Fruit fly (Drosophila melanogaster) whole organism, embryonic: Measurements from ENCODE around the gene zuc.

Experiments
- Asciz ChIP-seq: fragments of 200-800 bp; sonication (Bioruptor generic); optimal IDR thresholded peaks from 2 replicates; lab custom pipeline; 2017; ENCODE audit warnings: missing biosample characterization, mild to moderate bottlenecking, missing genetic modification characterization, missing genetic modification reagents
- Atf6 ChIP-seq: fragments of 200-800 bp; sonication (Bioruptor generic); IDR thresholded peaks from 2 replicates; pipeline ENCODE4 v1.3.6; 2022; ENCODE audit warnings: missing biosample characterization, missing genetic modification characterization
- Bgb ChIP-seq: fragments of 200-800 bp; sonication (Bioruptor generic); IDR thresholded peaks from 2 replicates; pipeline ENCODE4 v1.3.6; 2022; ENCODE audit warnings: missing biosample characterization, missing genetic modification characterization; ENCODE audit not compliant: partially characterized antibody
- BtbVII ChIP-seq: fragments of 200-800 bp; sonication (Bioruptor generic); optimal IDR thresholded peaks from 3 replicates; lab custom pipeline; 2017; ENCODE audit warnings: missing biosample characterization, mild to moderate bottlenecking, missing genetic modification characterization
- CG10274 ChIP-seq: fragments of 200-800 bp; sonication (Bioruptor generic); optimal IDR thresholded peaks from 3 replicates; lab custom pipeline; 2017; ENCODE audit warnings: missing biosample characterization, mild to moderate bottlenecking, missing genetic modification characterization
- CG10543 ChIP-seq: fragments of 200-800 bp; sonication (Bioruptor generic); optimal IDR thresholded peaks from 3 replicates; lab custom pipeline; 2017; ENCODE audit warnings: missing biosample characterization, mild to moderate bottlenecking, missing genetic modification characterization, moderate library complexity
- CG10979 ChIP-seq: fragments of 200-800 bp; sonication (Bioruptor generic); optimal IDR thresholded peaks from 2 replicates; lab custom pipeline; 2018; ENCODE audit warnings: missing biosample characterization, mild to moderate bottlenecking, missing genetic modification characterization, moderate library complexity
- CG12236 ChIP-seq: fragments of 200-800 bp; sonication (Bioruptor generic); optimal IDR thresholded peaks from 2 replicates; lab custom pipeline; 2016; ENCODE audit warnings: missing biosample characterization, missing genetic modification characterization
- CG12659 ChIP-seq: fragments of 200-800 bp; sonication (Bioruptor generic); optimal IDR thresholded peaks from 3 replicates; lab custom pipeline; 2017; ENCODE audit warnings: mild to moderate bottlenecking, missing biosample characterization, missing genetic modification reagents, missing genetic modification characterization
- CG14050 ChIP-seq: fragments of 200-800 bp; sonication (Bioruptor generic); IDR thresholded peaks from 3 replicates; pipeline ENCODE4 v1.3.6; 2022; ENCODE audit warnings: missing biosample characterization, missing genetic modification characterization
- CG14441 ChIP-seq: fragments of 200-800 bp; sonication (Bioruptor generic); IDR thresholded peaks from 2 replicates; pipeline ENCODE4 v1.3.6; 2022; ENCODE audit warnings: missing biosample characterization, missing genetic modification characterization
- CG14860 ChIP-seq: fragments of 200-800 bp; sonication (Bioruptor generic); IDR thresholded peaks from 3 replicates; pipeline ENCODE4 v1.3.6; 2022; ENCODE audit warnings: missing biosample characterization, missing genetic modification characterization; ENCODE audit not compliant: partially characterized antibody
- CG17568 ChIP-seq: fragments of 200-800 bp; sonication (Bioruptor generic); optimal IDR thresholded peaks from 2 replicates; lab custom pipeline; 2018; ENCODE audit warnings: missing biosample characterization, mild to moderate bottlenecking, missing genetic modification characterization, moderate library complexity
- CG18011 ChIP-seq: fragments of 200-800 bp; sonication (Bioruptor generic); optimal IDR thresholded peaks from 2 replicates; lab custom pipeline; 2017; ENCODE audit warnings: missing biosample characterization, missing genetic modification characterization, mild to moderate bottlenecking, moderate library complexity, missing genotype
- CG2875 ChIP-seq: fragments of 200-800 bp; sonication (Bioruptor generic); optimal IDR thresholded peaks from 2 replicates; lab custom pipeline; 2017; ENCODE audit warnings: missing biosample characterization, mild to moderate bottlenecking, missing genetic modification characterization, missing genetic modification reagents
- CG31441 ChIP-seq: fragments of 200-800 bp; sonication (Bioruptor generic); IDR thresholded peaks from 2 replicates; pipeline ENCODE4 v1.3.6; 2022; ENCODE audit warnings: missing biosample characterization, missing genetic modification characterization
- CG32532 ChIP-seq: fragments of 200-800 bp; sonication (Bioruptor generic); IDR thresholded peaks from 2 replicates; pipeline ENCODE4 v1.3.6; 2022; ENCODE audit warnings: missing biosample characterization, missing genetic modification characterization
- CG3407 ChIP-seq: fragments of 200-800 bp; sonication (Bioruptor generic); optimal IDR thresholded peaks from 2 replicates; lab custom pipeline; 2018; ENCODE audit warnings: missing biosample characterization, mild to moderate bottlenecking, missing genetic modification characterization
- CG7556 ChIP-seq: fragments of 200-800 bp; sonication (Bioruptor generic); optimal IDR thresholded peaks from 2 replicates; lab custom pipeline; 2017; ENCODE audit warnings: missing biosample characterization, mild to moderate bottlenecking, missing genetic modification characterization
- CG8924 ChIP-seq: fragments of 200-800 bp; optimal IDR thresholded peaks from 3 replicates; lab custom pipeline; 2019; ENCODE audit warnings: missing biosample characterization, mild to moderate bottlenecking, missing genetic modification characterization, moderate library complexity
- CG8944 ChIP-seq: fragments of 200-800 bp; sonication (Bioruptor generic); optimal IDR thresholded peaks from 3 replicates; lab custom pipeline; 2016; ENCODE audit warnings: missing biosample characterization, missing genetic modification characterization
- CHES-1-like ChIP-seq: fragments of 200-800 bp; sonication (Bioruptor generic); optimal IDR thresholded peaks from 2 replicates; lab custom pipeline; 2016; ENCODE audit warnings: missing biosample characterization, missing genetic modification characterization
- CTCF ChIP-seq: fragments of 200-800 bp; sonication (Bioruptor generic); optimal IDR thresholded peaks from 2 replicates; lab custom pipeline; 2017; ENCODE audit warnings: missing biosample characterization, mild to moderate bottlenecking, missing genetic modification characterization, moderate library complexity
- Dbx ChIP-seq: fragments of 200-800 bp; sonication (Bioruptor generic); IDR thresholded peaks from 3 replicates; pipeline ENCODE4 v1.3.6; 2022; ENCODE audit warnings: missing biosample characterization, missing genetic modification characterization
- Drgx ChIP-seq: fragments of 200-800 bp; sonication (Bioruptor generic); IDR thresholded peaks from 2 replicates; pipeline ENCODE4 v1.3.6; 2022; ENCODE audit warnings: missing biosample characterization, missing genetic modification characterization
- Fer2 ChIP-seq: fragments of 200-800 bp; sonication (Bioruptor generic); optimal IDR thresholded peaks from 2 replicates; lab custom pipeline; 2018; ENCODE audit warnings: missing biosample characterization, mild to moderate bottlenecking, missing genetic modification characterization, moderate library complexity
- Fer3 ChIP-seq: fragments of 200-800 bp; sonication (Bioruptor generic); optimal IDR thresholded peaks from 2 replicates; lab custom pipeline; 2018; ENCODE audit warnings: missing biosample characterization, mild to moderate bottlenecking, missing genetic modification characterization, moderate library complexity
- HHEX ChIP-seq: fragments of 200-800 bp; sonication (Bioruptor generic); optimal IDR thresholded peaks from 3 replicates; lab custom pipeline; 2017; ENCODE audit warnings: missing biosample characterization, mild to moderate bottlenecking, missing genetic modification characterization, missing genetic modification reagents
- HLH54F ChIP-seq: fragments of 200-800 bp; sonication (Bioruptor generic); optimal IDR thresholded peaks from 3 replicates; lab custom pipeline; 2016; ENCODE audit warnings: missing biosample characterization, missing genetic modification characterization
- HmgZ ChIP-seq: fragments of 200-800 bp; sonication (Bioruptor generic); optimal IDR thresholded peaks from 2 replicates; lab custom pipeline; 2018; ENCODE audit warnings: missing biosample characterization, mild to moderate bottlenecking, missing genetic modification characterization
- NC2α ChIP-seq: fragments of 200-800 bp; sonication (Bioruptor generic); optimal IDR thresholded peaks from 2 replicates; lab custom pipeline; 2016; ENCODE audit warnings: missing biosample characterization, missing genetic modification characterization
- Nf-YC ChIP-seq: fragments of 200-800 bp; optimal IDR thresholded peaks from 3 replicates; lab custom pipeline; 2019; ENCODE audit warnings: missing biosample characterization, mild to moderate bottlenecking, missing genetic modification characterization, moderate library complexity
- Scr ChIP-seq: fragments of 200-800 bp; sonication (Bioruptor generic); IDR thresholded peaks from 2 replicates; pipeline ENCODE4 v1.3.6; 2022; ENCODE audit warnings: missing biosample characterization, missing genetic modification characterization; ENCODE audit not compliant: partially characterized antibody
- TFAM ChIP-seq: fragments of 200-800 bp; sonication (Bioruptor generic); optimal IDR thresholded peaks from 2 replicates; lab custom pipeline; 2017; ENCODE audit warnings: missing biosample characterization, missing genetic modification characterization, inconsistent platforms
- ap ChIP-seq: fragments of 200-800 bp; sonication (Bioruptor generic); IDR thresholded peaks from 2 replicates; pipeline ENCODE4 v1.3.6; 2022; ENCODE audit warnings: missing biosample characterization, missing genetic modification characterization
- cas ChIP-seq: fragments of 200-800 bp; sonication (Bioruptor generic); IDR thresholded peaks from 2 replicates; pipeline ENCODE4 v1.3.6; 2022; ENCODE audit warnings: missing biosample characterization, missing genetic modification characterization
- da ChIP-seq: fragments of 200-800 bp; sonication (Bioruptor generic); optimal IDR thresholded peaks from 2 replicates; lab custom pipeline; 2016; ENCODE audit warnings: missing biosample characterization, missing genetic modification characterization
- dan ChIP-seq: fragments of 200-800 bp; sonication (Bioruptor generic); IDR thresholded peaks from 2 replicates; pipeline ENCODE4 v1.3.6; 2022; ENCODE audit warnings: missing biosample characterization, missing genetic modification characterization
- danr ChIP-seq: fragments of 200-800 bp; sonication (Bioruptor generic); IDR thresholded peaks from 2 replicates; pipeline ENCODE4 v1.3.6; 2022; ENCODE audit warnings: missing biosample characterization, missing genetic modification characterization
- ewg ChIP-seq: fragments of 200-800 bp; sonication (Bioruptor generic); optimal IDR thresholded peaks from 3 replicates; lab custom pipeline; 2017; ENCODE audit warnings: mild to moderate bottlenecking, missing biosample characterization, missing genetic modification reagents, missing genetic modification characterization
- fd3F ChIP-seq: fragments of 200-800 bp; sonication (Bioruptor generic); optimal IDR thresholded peaks from 2 replicates; lab custom pipeline; 2018; ENCODE audit warnings: missing biosample characterization, mild to moderate bottlenecking, missing genetic modification characterization, moderate library complexity
- gro ChIP-seq: fragments of 200-800 bp; sonication (Bioruptor generic); optimal IDR thresholded peaks from 2 replicates; lab custom pipeline; 2016; ENCODE audit warnings: missing biosample characterization, missing genetic modification characterization
- hbn ChIP-seq: fragments of 200-800 bp; sonication (Bioruptor generic); IDR thresholded peaks from 2 replicates; pipeline ENCODE4 v1.3.6; 2022; ENCODE audit warnings: missing biosample characterization, missing genetic modification characterization; ENCODE audit not compliant: partially characterized antibody
- lov ChIP-seq, 2 experiments: fragments of 200-800 bp in 1 of 2; fragments of >200 bp in 1 of 2; sonication (Bioruptor generic) in 1 of 2; IDR thresholded peaks in 1 of 2; optimal IDR thresholded peaks in 1 of 2; 2 replicates in 1 of 2; 3 replicates in 1 of 2; pipeline versions ENCODE4 v1.3.6 to Lab custom; 2017 to 2022; ENCODE audit warnings: missing biosample characterization in 1 of 2, missing genetic modification characterization in 1 of 2
- rib ChIP-seq: fragments of 200-800 bp; sonication (Bioruptor generic); IDR thresholded peaks from 2 replicates; pipeline ENCODE4 v1.3.6; 2022; ENCODE audit warnings: missing biosample characterization, missing genetic modification characterization
- salm ChIP-seq: fragments of 200-800 bp; sonication (Bioruptor generic); optimal IDR thresholded peaks from 2 replicates; lab custom pipeline; 2018; ENCODE audit warnings: missing biosample characterization, mild to moderate bottlenecking, missing genetic modification characterization
- sens-2 ChIP-seq: fragments of 200-800 bp; sonication (Bioruptor generic); IDR thresholded peaks from 2 replicates; pipeline ENCODE4 v1.3.6; 2022; ENCODE audit warnings: missing biosample characterization, missing genetic modification characterization
- slp2 ChIP-seq: fragments of 200-800 bp; sonication (Bioruptor generic); optimal IDR thresholded peaks from 2 replicates; lab custom pipeline; 2016; ENCODE audit warnings: missing biosample characterization, missing genetic modification characterization
- zfh1 ChIP-seq: fragments of 200-800 bp; sonication (Bioruptor generic); IDR thresholded peaks from 3 replicates; pipeline ENCODE4 v1.3.6; 2022; ENCODE audit warnings: missing biosample characterization, missing genetic modification characterization

zuc gene

DNA sequence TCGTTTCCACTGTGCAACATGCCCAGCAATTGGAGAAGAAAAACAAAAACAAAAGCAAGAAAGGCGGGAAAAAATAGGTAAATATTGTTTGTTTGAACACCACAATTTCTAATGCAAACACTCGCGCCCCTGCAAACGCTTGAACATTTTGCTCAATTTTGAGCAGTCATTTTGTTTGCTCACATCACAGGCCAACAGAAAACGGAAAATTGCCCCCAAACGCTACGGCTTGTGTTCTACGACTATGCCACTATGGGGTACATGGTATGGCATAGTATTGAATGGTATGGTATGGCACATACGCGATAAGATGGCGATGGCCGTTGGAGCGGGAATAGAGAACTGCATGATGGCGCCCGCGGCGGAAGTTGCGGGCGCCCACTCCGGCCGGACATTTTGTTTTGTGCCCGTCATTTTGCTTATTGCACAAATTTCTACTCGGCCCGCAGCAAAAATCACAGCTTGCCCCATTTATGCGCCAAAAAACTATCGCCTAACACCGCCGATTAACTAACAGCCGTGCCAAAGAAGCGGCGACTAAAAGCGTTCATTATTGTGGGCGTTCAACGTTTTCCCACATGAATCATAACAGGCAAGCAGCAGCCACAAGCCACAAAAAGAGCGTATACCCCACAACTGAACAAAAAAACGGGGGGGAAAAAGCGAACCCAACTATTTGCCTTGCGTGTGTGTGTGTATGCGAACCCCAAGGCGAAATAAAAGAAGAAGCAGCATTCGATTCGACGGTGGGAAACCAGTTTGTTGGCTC is 14.7 kb upstream of the zuc start (continued):
- peak; percentile 52 for TF ChIP-seq CG10274 (GFP tag; lab: Kevin White, UChicago)
- TF ChIP-seq CG12659, result peak; percentile 77
- peak; percentile 85 for TF ChIP-seq Asciz
- no peak for TF ChIP-seq ap
- TF ChIP-seq slp2 (GFP tag; lab: Kevin White, UChicago), result peak; percentile 7
- TF ChIP-seq CTCF (GFP tag; lab: Kevin White, UChicago), result no peak
- TF ChIP-seq CG18011 (GFP tag; lab: Kevin White, UChicago), result peak; percentile 20
- TF ChIP-seq Fer3 (tag; lab: Kevin White, UChicago), result peak; percentile 20
- no peak for TF ChIP-seq CG32532 (GFP tag; lab: Robert Waterston, UW)
- TF ChIP-seq CG3407 (GFP tag; lab: Kevin White, UChicago), result peak; percentile 93
- TF ChIP-seq Fer2, result no peak
- TF ChIP-seq CG8944 (GFP tag; lab: Kevin White, UChicago), result peak; percentile 24
- TF ChIP-seq CG10543 (GFP tag; lab: Kevin White, UChicago), result peak; percentile 85
- TF ChIP-seq HmgZ (tag; lab: Kevin White, UChicago), result peak; percentile 56
- TF ChIP-seq CG7556 (GFP tag; lab: Kevin White, UChicago), result peak; percentile 73
- no peak for TF ChIP-seq sens-2
- peak; percentile 42 for TF ChIP-seq gro (GFP tag; lab: Kevin White, UChicago)
- no peak for TF ChIP-seq Bgb (GFP tag; lab: Robert Waterston, UW)
- no peak for TF ChIP-seq zfh1
- peak; percentile 86 for TF ChIP-seq CG2875 (GFP tag; lab: Kevin White, UChicago)
- TF ChIP-seq HHEX (GFP tag; lab: Kevin White, UChicago), result peak; percentile 79
- no peak for TF ChIP-seq da (GFP tag; lab: Kevin White, UChicago)
- peak; percentile 74 for TF ChIP-seq BtbVII
- TF ChIP-seq CG10979 (tag; lab: Kevin White, UChicago), result peak; percentile 24
- TF ChIP-seq Dbx, result no peak
- no peak for TF ChIP-seq dan (GFP tag; lab: Robert Waterston, UW)
- no peak for TF ChIP-seq danr (GFP tag; lab: Robert Waterston, UW)
- TF ChIP-seq CG17568, result peak; percentile 94
- TF ChIP-seq fd3F (GFP tag; lab: Kevin White, UChicago), result no peak
- TF ChIP-seq CG12236 (GFP tag; lab: Kevin White, UChicago), result peak; percentile 73
- no peak for TF ChIP-seq hbn (GFP tag; lab: Robert Waterston, UW)
- no peak for TF ChIP-seq lov (optimal IDR thresholded peaks at IDR 0.05; lab: Kevin White, UChicago)
- no peak for TF ChIP-seq lov (GFP tag; IDR thresholded peaks at IDR 0.05; lab: Robert Waterston, UW)
- peak; percentile 33 for TF ChIP-seq ewg (GFP tag; lab: Kevin White, UChicago)
- no peak for TF ChIP-seq HLH54F (GFP tag; lab: Kevin White, UChicago)
- TF ChIP-seq TFAM (GFP tag; lab: Kevin White, UChicago), result no peak
- TF ChIP-seq CG14441 (GFP tag; lab: Robert Waterston, UW), result no peak
- no peak for TF ChIP-seq Atf6 (GFP tag; lab: Robert Waterston, UW)
- no peak for TF ChIP-seq rib (GFP tag; lab: Robert Waterston, UW)
- no peak for TF ChIP-seq cas (GFP tag; lab: Robert Waterston, UW)
- peak; percentile 77 for TF ChIP-seq CHES-1-like (GFP tag; lab: Kevin White, UChicago)
- TF ChIP-seq CG8924 (tag; lab: Kevin White, UChicago), result peak; percentile 68
- TF ChIP-seq NC2α (GFP tag; lab: Kevin White, UChicago), result peak; percentile 72
- no peak for TF ChIP-seq CG31441 (GFP tag; lab: Robert Waterston, UW)
- TF ChIP-seq Scr (GFP tag; lab: Robert Waterston, UW), result no peak
- peak; percentile 77 for TF ChIP-seq salm (tag; lab: Kevin White, UChicago)
- TF ChIP-seq CG14050 (GFP tag; lab: Robert Waterston, UW), result no peak
- TF ChIP-seq Drgx (GFP tag; lab: Robert Waterston, UW), result no peak
- no peak for TF ChIP-seq CG14860 (GFP tag; lab: Robert Waterston, UW)
- TF ChIP-seq Nf-YC (tag; lab: Kevin White, UChicago), result no peak
